Fruit fly (Drosophila melanogaster) Kc167 (cell line): Measurements from ENCODE around the gene Sfp65A.

Experiments
- Myc ChIP-seq: fragments of >200 bp; optimal IDR thresholded peaks from 2 replicates; lab custom pipeline; 2017; ENCODE audit warnings: missing external identifiers
- Sin3A ChIP-seq: fragments of >200 bp; optimal IDR thresholded peaks from 2 replicates; lab custom pipeline; 2018; ENCODE audit warnings: missing external identifiers
- psq ChIP-seq: fragments of >200 bp; optimal IDR thresholded peaks from 2 replicates; lab custom pipeline; 2017; ENCODE audit warnings: missing external identifiers
- ttk ChIP-seq: sonication (Bioruptor generic); optimal IDR thresholded peaks from 2 replicates; lab custom pipeline; 2017; ENCODE audit warnings: missing external identifiers

- no peak for TF ChIP-seq Myc (lab: Kevin White, UChicago)
- no peak for TF ChIP-seq psq (lab: Kevin White, UChicago)
- TF ChIP-seq Sin3A, result no peak
- no peak for TF ChIP-seq ttk (lab: Kevin White, UChicago)
Measured at dm6 chr3L:6357152-6357551, 7.1 kb downstream of the Sfp65A start.
